Worm (Caenorhabditis elegans) whole organism, early embryonic: Measurements from ENCODE around the gene F58F12.1.

Experiments used
- B0310.2 ChIP-seq: sonication (generic microtip); optimal IDR thresholded peaks from 2 replicates; lab custom pipeline; 2016; ENCODE audit warnings: mild to moderate bottlenecking, missing genetic modification characterization, missing compliant biosample characterization
- F13C5.2 ChIP-seq: sonication (generic microtip); optimal IDR thresholded peaks from 2 replicates; lab custom pipeline; 2017; ENCODE audit warnings: mild to moderate bottlenecking, missing genetic modification characterization, inconsistent platforms, missing compliant biosample characterization
- aly-1 ChIP-seq: sonication (generic microtip); optimal IDR thresholded peaks from 2 replicates; lab custom pipeline; 2016; ENCODE audit warnings: missing genetic modification characterization, missing compliant biosample characterization
- ama-1 ChIP-seq: fragments of 150-350 bp; optimal IDR thresholded peaks from 2 replicates; lab custom pipeline; 2014
- ceh-36 ChIP-seq: sonication (generic microtip); optimal IDR thresholded peaks from 2 replicates; lab custom pipeline; 2016; ENCODE audit warnings: missing genetic modification characterization, inconsistent platforms, missing compliant biosample characterization
- flt-1 ChIP-seq: fragments of 200-800 bp; sonication (Bioruptor generic); IDR thresholded peaks from 2 replicates; pipeline ENCODE4 v1.3.6; 2022; ENCODE audit warnings: missing genetic modification characterization, missing compliant biosample characterization
- hnd-1 ChIP-seq: sonication (generic microtip); optimal IDR thresholded peaks from 2 replicates; lab custom pipeline; 2016; ENCODE audit warnings: missing genetic modification characterization, missing compliant biosample characterization
- scrt-1 ChIP-seq: fragments of 200-800 bp; sonication (Bioruptor generic); IDR thresholded peaks from 2 replicates; pipeline ENCODE4 v1.3.6; 2022; ENCODE audit warnings: missing genetic modification characterization, missing compliant biosample characterization
- sea-1 ChIP-seq: fragments of 200-800 bp; sonication (Bioruptor generic); conservative IDR thresholded peaks from 2 replicates; pipeline ENCODE4 v1.3.6; 2022; ENCODE audit warnings: missing genetic modification characterization, missing compliant biosample characterization
- tbx-11 ChIP-seq: fragments of 200-800 bp; sonication (Bioruptor generic); IDR thresholded peaks from 2 replicates; pipeline ENCODE4 v1.3.6; 2022; ENCODE audit warnings: missing genetic modification characterization, missing compliant biosample characterization
- tbx-37 ChIP-seq: fragments of 200-800 bp; sonication (Bioruptor generic); conservative IDR thresholded peaks from 2 replicates; pipeline ENCODE4 v1.3.6; 2022; ENCODE audit warnings: missing genetic modification reagents, missing genetic modification characterization, missing compliant biosample characterization
- tra-4 ChIP-seq: sonication (generic microtip); optimal IDR thresholded peaks from 2 replicates; lab custom pipeline; 2017; ENCODE audit warnings: missing genetic modification characterization, missing compliant biosample characterization

ce11 chrII:6341076-6341475, 42.4 kb upstream of the F58F12.1 start:
- no peak for TF ChIP-seq scrt-1 (GFP tag; lab: Robert Waterston, UW)
- TF ChIP-seq ama-1 (lab: Kevin White, UChicago): no peak
- no peak for TF ChIP-seq hnd-1
- no peak for TF ChIP-seq tbx-37 (GFP tag; lab: Robert Waterston, UW)
- TF ChIP-seq flt-1 (GFP tag; lab: Robert Waterston, UW): no peak
- no peak for TF ChIP-seq ceh-36 (tag; lab: Kevin White, UChicago)
- no peak for TF ChIP-seq B0310.2 (tag; lab: Kevin White, UChicago)
- no peak for TF ChIP-seq tra-4
- TF ChIP-seq aly-1 (tag; lab: Kevin White, UChicago): no peak
- TF ChIP-seq sea-1: no peak
- TF ChIP-seq tbx-11: no peak
- TF ChIP-seq F13C5.2: no peak
